Fruit fly (Drosophila melanogaster): Measurements from ENCODE around the gene CG14322.

The CG14322 gene

DNA sequence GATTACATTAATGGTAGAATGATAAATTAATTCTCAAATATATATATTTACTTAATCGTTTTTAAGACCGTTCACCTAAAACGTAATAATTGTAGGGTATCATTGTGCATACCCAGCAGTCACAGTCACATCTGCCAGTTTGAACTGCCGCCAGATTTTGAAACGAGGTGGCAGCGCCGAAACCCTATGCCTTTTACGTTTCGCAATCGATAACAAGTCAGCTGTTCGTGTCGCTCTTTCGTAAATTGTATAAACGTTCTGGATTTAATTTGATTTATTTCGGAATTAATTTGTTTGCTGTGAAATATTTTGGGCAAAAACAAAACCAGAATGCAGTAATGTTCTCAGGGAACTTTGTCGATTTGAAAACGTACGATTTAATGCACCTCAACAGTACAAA, at the start of gene CG14322:
CG14322 (plus strand) TSS at position 236 of the 400 bp plus-strand sequence.
- no peak for TF ChIP-seq CG17801 (GFP tag; optimal IDR thresholded peaks at IDR 0.05; ENCODE audit: partially characterized antibody)

DNA sequence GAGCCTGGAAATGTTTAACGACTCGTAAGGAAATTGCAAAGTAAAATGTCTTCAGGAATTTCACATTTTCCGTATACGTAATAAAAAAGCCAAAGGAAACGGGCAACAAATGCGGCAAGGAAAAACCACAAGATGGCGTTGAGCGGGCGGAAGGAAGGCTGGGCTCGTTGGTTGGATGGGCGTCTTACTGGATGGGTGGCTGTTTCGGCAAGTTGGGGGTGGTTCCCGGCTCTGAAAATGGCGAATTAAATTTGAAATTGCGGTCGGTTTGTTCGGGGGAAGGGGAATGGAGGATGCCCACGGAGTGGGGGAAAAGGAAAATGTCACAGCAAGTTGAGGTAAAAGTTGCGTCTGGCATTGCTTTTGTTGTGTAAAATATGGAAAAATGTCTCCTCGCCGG, 47.8 kb upstream of the CG14322 start:
- TF ChIP-seq CG17801 (GFP tag; optimal IDR thresholded peaks at IDR 0.05; ENCODE audit: partially characterized antibody): no peak

DNA sequence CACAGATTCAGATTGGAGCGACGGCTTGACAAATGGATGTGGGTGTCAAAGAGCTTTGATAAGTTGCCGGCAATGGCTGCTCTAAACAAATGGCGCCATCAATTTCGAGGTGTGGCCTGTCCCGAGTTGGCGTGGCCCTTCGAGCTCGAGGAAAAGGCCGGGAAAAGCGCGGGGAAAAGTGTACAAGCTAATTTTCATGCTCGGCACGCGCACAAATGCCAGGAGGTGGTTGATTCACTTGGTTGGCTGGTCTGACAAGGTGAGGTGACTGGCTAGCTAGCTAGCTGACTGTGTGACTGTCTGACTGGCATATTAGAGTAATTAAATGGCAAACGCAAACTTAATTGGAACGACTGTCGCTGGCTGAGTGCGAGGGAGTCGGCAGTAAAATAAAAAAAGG, 45.6 kb upstream of the CG14322 start:
- TF ChIP-seq CG17801 (GFP tag; optimal IDR thresholded peaks at IDR 0.05; ENCODE audit: partially characterized antibody): no peak

DNA sequence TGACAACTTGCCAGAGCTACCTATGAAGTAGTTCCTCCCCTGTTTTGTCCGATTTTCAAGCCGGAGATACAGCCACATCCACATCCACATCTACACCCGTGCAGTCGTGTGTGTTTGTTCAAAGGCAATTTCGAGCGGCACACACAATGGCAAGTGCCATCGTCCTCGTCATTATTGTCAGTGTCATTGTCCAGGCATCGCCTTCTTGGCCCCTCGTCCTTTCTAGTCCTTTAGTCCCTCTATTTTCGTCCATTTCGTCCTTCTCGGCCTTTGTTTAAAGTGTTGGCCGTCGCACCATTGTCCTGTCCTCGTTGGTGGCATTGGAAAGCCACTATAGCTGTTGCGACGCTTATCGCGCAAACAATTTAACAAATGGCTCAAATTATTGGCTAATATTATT, 44.5 kb upstream of the CG14322 start:
- TF ChIP-seq CG17801 (GFP tag; optimal IDR thresholded peaks at IDR 0.05; ENCODE audit: partially characterized antibody): no peak

DNA sequence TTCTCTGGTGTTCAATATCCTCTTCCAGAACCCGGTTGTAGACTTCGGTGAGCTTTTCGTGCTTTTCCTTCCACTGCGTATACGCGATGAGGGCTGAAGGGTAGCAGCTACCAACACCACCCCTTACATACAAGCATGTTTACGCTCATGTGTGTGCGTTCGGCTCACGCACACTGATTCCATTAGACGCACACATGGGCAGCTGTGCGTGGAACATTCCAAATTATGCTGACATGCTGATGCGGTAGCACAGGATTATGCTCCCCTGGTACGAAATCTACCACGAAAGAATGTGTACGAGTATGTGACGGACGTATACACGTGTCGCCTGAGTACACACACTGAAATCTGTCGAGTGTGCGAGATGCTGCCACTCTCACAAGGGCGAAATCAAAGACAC, 43.8 kb upstream of the CG14322 start:
- no peak for TF ChIP-seq CG17801 (GFP tag; optimal IDR thresholded peaks at IDR 0.05; ENCODE audit: partially characterized antibody)

DNA sequence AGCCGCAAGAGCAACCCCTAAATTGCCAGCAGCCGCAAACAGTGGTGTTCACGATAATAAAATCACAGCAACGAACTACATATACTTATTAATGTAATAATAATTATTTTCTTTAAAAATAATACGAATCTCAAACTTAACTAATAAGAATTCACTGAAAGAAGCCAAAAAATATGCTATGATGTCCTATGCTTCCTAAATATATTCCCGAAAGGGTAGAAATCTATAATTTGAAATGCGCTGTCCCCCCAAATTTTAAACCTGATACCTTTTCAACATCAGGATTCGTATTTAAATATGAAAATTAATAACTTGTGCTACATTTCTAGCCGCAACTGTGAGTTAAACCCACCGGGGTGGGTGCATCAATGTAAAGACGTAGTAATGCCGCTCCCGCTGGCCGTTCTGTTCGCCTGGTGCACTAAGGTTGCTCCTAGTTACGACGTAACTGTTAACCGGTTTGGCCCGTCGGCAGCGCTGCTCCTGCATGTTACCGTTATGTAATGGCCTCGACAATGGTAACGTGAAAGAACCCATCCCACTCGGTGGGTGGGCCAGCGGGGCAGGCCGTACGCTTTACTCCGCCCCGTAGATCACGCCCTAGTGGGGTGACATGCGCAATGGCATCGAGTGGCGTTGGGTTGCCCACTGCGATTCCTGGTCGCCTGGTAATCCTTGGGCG, 43.1 kb upstream of the CG14322 start:
- no peak for TF ChIP-seq CG17801 (GFP tag; optimal IDR thresholded peaks at IDR 0.05; ENCODE audit: partially characterized antibody)

DNA sequence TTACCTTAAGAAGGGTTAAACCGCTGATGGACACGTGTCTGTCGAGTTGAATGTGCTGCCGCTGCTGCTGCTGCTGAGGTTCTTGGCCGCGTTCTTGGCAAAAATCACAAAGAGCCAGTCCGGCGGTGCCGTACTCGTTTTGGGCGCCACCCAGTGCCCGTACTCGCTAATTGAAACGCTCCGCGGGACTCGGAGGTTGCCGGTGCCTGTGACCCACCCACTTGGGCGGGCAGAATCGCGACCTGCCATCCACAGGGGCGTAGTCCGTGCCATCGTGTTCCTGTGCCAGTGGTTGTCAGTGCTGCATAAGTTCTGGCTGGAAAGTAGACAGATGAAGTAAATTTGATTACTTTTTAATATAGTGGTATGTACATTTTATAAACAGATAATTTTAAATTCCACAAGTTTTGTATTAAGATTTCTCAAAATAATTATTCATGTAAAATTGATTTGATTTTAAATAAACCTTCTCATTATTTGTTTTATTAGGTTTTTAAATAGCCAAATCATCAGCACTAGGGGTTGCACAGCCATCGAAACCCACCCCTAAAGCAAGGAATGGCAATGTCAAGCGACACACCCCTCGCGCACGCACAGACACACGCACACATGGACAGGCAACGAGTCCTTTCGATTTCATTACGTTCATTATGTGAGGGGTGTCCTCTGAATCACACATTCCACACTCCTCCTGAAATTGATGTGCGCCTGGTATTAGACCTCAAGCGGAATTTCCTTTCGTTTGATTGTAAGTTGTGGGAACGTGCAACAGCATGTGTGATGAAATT, 42.4 kb upstream of the CG14322 start:
- no peak for TF ChIP-seq CG17801 (GFP tag; optimal IDR thresholded peaks at IDR 0.05; ENCODE audit: partially characterized antibody)

DNA sequence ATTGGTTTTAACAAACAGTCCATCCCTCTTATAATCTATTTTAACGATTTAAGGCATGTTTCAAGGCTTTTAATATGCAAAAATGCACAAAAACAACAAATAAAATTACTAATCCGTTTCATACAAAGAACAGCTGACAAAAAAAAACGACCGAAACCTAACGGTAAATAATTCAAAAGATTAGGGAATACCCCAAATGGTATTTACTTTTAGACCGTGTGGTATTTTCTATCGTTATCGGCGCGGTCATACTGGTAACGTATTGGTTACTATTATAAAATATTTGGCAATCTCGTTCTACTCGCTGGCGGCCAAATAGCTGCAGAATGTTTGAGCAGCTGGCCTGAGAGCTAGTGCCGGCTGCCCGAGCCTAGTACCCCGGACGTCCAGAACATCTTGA, 41.6 kb upstream of the CG14322 start, which contains the start of gene sll:
sll (plus strand) TSS at position 235 of the 400 bp plus-strand sequence.
- no peak for TF ChIP-seq CG17801 (GFP tag; optimal IDR thresholded peaks at IDR 0.05; ENCODE audit: partially characterized antibody)

DNA sequence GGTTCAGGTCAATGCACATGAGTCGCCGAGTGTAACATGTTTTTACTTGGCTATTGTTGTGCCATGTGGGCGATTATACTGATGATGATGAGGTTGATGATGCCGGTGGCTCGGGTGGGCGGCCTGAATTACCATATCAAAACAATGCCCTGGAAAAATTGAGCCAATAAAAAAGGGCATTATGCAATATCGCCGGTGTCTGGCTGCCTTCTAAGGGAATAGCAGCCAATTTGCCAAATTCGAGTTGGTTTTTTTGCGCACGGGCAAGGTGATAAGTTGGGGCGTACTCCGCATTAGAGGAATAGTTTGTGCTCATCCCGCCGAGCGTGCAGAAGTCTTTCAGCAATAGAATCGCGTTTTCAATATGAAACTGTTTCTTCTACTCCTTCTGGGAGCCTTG, 38.4 kb upstream of the CG14322 start, which contains the start of gene CG14329:
CG14329 (plus strand) TSS at position 301 of the 400 bp plus-strand sequence.
- TF ChIP-seq CG17801 (GFP tag; optimal IDR thresholded peaks at IDR 0.05; ENCODE audit: partially characterized antibody): no peak

DNA sequence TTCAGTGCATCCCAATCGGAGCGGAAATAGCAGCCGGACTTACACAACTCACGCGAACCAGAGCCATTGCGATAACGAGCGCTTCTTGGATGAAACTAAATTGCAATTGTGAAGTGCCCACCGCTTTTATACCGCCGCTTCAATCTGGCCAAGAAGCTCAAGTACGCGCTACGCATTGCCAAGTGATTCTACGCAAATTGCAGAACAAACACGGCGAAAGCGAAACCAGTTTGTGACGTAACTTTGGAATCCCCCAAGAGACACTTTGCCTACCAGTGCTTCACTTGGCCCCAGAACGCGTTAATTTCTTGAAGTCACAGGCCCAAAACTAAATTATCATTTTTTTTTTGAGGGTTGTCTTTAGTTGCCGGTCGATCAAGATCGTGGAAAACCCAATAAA, 36.1 kb upstream of the CG14322 start, which contains the start of gene Edg91:
Edg91 (minus strand) TSS at position 101 of the 400 bp plus-strand sequence.
- no peak for TF ChIP-seq CG17801 (GFP tag; optimal IDR thresholded peaks at IDR 0.05; ENCODE audit: partially characterized antibody)

DNA sequence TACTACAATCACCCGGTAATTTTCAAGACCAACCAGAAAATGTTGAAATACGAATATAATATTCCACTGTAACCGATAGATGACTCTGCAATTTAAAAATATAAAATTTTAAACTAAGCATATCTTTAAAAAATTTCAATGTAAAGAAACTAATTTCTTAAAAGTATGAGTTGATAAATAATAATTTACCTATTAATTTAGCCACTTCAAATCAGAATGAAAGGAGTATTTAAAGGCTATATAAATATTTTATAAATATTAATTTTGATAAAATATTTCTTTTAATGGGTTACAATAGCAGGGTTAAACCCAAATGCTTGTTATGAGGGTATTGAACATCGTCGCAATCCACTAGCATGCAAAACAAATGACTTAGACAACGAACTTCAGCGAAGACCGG, 35.6 kb upstream of the CG14322 start:
- TF ChIP-seq CG17801 (GFP tag; optimal IDR thresholded peaks at IDR 0.05; ENCODE audit: partially characterized antibody): no peak

DNA sequence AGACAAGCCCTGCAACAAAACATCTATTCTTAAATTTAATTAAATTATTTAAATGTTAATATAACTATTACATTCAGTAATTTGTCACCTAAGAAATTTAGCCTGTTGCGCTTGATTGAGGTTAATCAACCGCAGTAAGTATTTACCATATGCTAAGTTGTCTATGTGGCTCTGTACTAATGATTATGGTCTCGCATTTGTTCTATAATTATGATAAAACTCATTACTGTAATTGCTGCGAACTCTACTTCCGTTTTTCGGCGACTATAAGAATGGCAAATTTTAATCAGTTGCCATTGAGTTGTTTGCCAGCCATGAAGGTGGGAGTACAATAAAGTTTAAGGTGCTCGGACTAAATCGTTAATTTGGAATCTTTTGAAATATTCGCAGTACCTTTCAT, 34.9 kb upstream of the CG14322 start, which contains the start of gene CG34281:
CG34281 (plus strand) TSS at position 301 of the 400 bp plus-strand sequence.
- TF ChIP-seq CG17801 (GFP tag; optimal IDR thresholded peaks at IDR 0.05; ENCODE audit: partially characterized antibody): no peak

DNA sequence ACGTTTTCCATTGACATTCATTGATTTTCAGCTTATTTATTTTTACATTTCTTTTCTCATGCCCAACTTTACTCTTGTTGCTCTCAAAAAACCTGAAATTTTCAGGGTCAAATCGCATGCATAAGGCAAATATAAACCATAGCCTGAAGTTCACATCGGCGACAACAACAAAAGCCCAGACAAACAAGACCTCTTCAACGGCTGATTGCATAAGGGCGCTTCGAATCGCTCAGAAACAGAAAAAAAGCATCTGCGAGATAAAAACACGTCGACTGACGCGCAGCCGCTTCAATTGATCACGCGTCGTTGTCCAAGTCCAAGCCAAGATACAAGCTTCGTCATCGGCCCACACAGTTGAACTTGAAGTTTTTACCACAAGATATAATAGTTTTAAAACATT, 33.9 kb upstream of the CG14322 start, which contains the start of gene CG14327:
CG14327 (plus strand) TSS at position 161 of the 400 bp plus-strand sequence.
- no peak for TF ChIP-seq CG17801 (GFP tag; optimal IDR thresholded peaks at IDR 0.05; ENCODE audit: partially characterized antibody)

DNA sequence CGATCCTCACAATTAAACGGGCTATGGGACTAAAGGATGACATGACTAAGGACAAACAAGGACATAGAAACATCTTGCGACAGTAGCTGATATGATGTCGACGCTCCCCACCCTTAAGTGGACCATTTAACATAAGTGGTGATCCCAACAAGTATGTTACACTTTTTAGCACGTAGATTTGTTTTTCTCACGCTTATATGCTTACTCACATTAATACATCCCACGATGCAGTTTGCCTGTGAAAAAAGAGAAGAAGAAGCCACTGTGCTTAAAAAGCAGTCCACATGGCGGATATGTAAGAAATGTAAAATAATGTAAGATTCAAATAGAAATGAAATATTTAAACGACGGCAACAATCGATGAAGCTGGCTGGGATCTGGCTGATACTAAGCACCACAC, 32.4 kb upstream of the CG14322 start:
- no peak for TF ChIP-seq CG17801 (GFP tag; optimal IDR thresholded peaks at IDR 0.05; ENCODE audit: partially characterized antibody)

DNA sequence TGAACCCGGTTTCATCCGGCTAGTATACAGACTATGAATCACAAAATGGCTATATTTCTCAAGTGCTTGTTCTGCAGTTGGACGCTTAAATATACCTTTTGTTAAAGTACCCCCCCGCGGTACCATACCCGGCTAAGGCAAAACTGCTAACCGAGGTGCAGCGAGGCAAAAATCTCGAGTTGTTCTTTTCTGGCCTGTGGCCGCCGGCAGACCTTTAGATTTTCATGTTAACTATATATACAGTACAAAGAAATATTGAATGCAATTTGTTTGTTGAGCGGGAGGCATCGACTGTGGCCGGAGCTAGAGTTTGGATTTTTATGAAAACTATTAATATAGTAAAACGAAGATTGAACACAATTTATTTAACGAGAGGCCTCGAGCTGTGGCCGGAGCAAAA, 31.7 kb upstream of the CG14322 start:
- TF ChIP-seq CG17801 (GFP tag; optimal IDR thresholded peaks at IDR 0.05; ENCODE audit: partially characterized antibody): no peak

DNA sequence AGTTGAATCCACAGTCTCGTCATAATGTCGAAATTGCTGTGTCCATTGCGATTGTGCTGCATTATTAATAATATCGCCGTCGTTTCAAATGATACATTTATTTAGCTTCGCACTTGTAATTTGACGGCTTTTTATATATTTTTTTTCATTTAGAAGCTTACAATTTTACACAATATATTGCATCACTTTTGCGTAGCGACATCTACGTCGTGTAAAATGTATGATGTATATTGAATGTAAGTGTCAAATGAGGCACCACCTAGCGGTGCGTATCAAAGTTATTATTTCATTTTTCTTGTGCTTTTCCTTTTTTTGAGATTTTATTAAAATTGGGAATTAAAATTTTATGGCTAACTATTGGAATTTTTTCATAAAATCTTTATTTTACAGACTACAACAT, 30.9 kb upstream of the CG14322 start:
- TF ChIP-seq CG17801 (GFP tag; optimal IDR thresholded peaks at IDR 0.05; ENCODE audit: partially characterized antibody): no peak

Measured in ovary, adult (tissue).